Fruit fly (Drosophila melanogaster) whole organism, embryonic: ENCODE measurements around the gene Trl.
A peak's percentile ranks its signal among the peaks of the same experiment; 100 is the strongest.

Experiments
- Asciz ChIP-seq: fragments of 200-800 bp; sonication (Bioruptor generic); optimal IDR thresholded peaks from 2 replicates; lab custom pipeline; 2017; ENCODE audit warnings: missing biosample characterization, mild to moderate bottlenecking, missing genetic modification characterization, missing genetic modification reagents
- C15 ChIP-seq: fragments of 200-800 bp; sonication (Bioruptor generic); IDR thresholded peaks from 3 replicates; pipeline ENCODE4 v1.3.6; 2022; ENCODE audit warnings: missing biosample characterization, missing genetic modification characterization
- CG10274 ChIP-seq: fragments of 200-800 bp; sonication (Bioruptor generic); optimal IDR thresholded peaks from 3 replicates; lab custom pipeline; 2017; ENCODE audit warnings: missing biosample characterization, mild to moderate bottlenecking, missing genetic modification characterization
- CG11456 ChIP-seq: fragments of 200-800 bp; sonication (Bioruptor generic); IDR thresholded peaks from 3 replicates; pipeline ENCODE4 v1.3.6; 2022; ENCODE audit warnings: missing biosample characterization, missing genetic modification characterization
- CG12155 ChIP-seq: fragments of 200-800 bp; sonication (Bioruptor generic); optimal IDR thresholded peaks from 3 replicates; lab custom pipeline; 2016; ENCODE audit warnings: missing biosample characterization, missing genetic modification characterization
- CG12391 ChIP-seq: fragments of 200-800 bp; sonication (Bioruptor generic); optimal IDR thresholded peaks from 3 replicates; lab custom pipeline; 2018; ENCODE audit warnings: missing biosample characterization, mild to moderate bottlenecking, missing genetic modification characterization, moderate library complexity
- CG12769 ChIP-seq: fragments of 200-800 bp; sonication (Bioruptor generic); optimal IDR thresholded peaks from 2 replicates; lab custom pipeline; 2019; ENCODE audit warnings: missing biosample characterization, mild to moderate bottlenecking, missing genetic modification characterization, moderate library complexity
- CG13123 ChIP-seq: fragments of 200-800 bp; sonication (Bioruptor generic); optimal IDR thresholded peaks from 2 replicates; lab custom pipeline; 2016; ENCODE audit warnings: missing biosample characterization, missing genetic modification characterization
- CG13296 ChIP-seq: fragments of 200-800 bp; sonication (Bioruptor generic); optimal IDR thresholded peaks from 3 replicates; lab custom pipeline; 2018; ENCODE audit warnings: missing biosample characterization, mild to moderate bottlenecking, missing genetic modification characterization
- CG14014 ChIP-seq: fragments of 200-800 bp; sonication (Bioruptor generic); IDR thresholded peaks from 2 replicates; pipeline ENCODE4 v1.3.6; 2022; ENCODE audit warnings: missing biosample characterization, missing genetic modification characterization
- CG14441 ChIP-seq: fragments of 200-800 bp; sonication (Bioruptor generic); IDR thresholded peaks from 2 replicates; pipeline ENCODE4 v1.3.6; 2022; ENCODE audit warnings: missing biosample characterization, missing genetic modification characterization
- CG1603 ChIP-seq: fragments of 200-800 bp; sonication (Bioruptor generic); optimal IDR thresholded peaks from 2 replicates; lab custom pipeline; 2019; ENCODE audit warnings: missing biosample characterization, mild to moderate bottlenecking, missing genetic modification characterization, moderate library complexity
- CG16779 ChIP-seq: fragments of 200-800 bp; sonication (Bioruptor generic); IDR thresholded peaks from 2 replicates; pipeline ENCODE4 v1.3.6; 2022; ENCODE audit warnings: missing biosample characterization, missing genetic modification characterization
- CG17359 ChIP-seq: fragments of 200-800 bp; sonication (Bioruptor generic); optimal IDR thresholded peaks from 3 replicates; lab custom pipeline; 2018; ENCODE audit warnings: missing biosample characterization, mild to moderate bottlenecking, missing genetic modification characterization, moderate library complexity
- CG17361 ChIP-seq: fragments of 200-800 bp; sonication (Bioruptor generic); IDR thresholded peaks from 3 replicates; pipeline ENCODE4 v1.3.6; 2022; ENCODE audit warnings: missing biosample characterization, missing genetic modification characterization
- CG2875 ChIP-seq: fragments of 200-800 bp; sonication (Bioruptor generic); optimal IDR thresholded peaks from 2 replicates; lab custom pipeline; 2017; ENCODE audit warnings: missing biosample characterization, mild to moderate bottlenecking, missing genetic modification characterization, missing genetic modification reagents
- CG3726 ChIP-seq: fragments of 200-800 bp; sonication (Bioruptor generic); IDR thresholded peaks from 3 replicates; pipeline ENCODE4, ENCODE4 v1.3.6; 2022; ENCODE audit warnings: missing biosample characterization, missing genetic modification characterization
- CG7786 ChIP-seq: fragments of 200-800 bp; sonication (Bioruptor generic); optimal IDR thresholded peaks from 2 replicates; lab custom pipeline; 2016; ENCODE audit warnings: missing biosample characterization, missing genetic modification characterization
- CG7839 ChIP-seq: fragments of 200-800 bp; sonication (Bioruptor generic); optimal IDR thresholded peaks from 3 replicates; lab custom pipeline; 2018; ENCODE audit warnings: missing biosample characterization, mild to moderate bottlenecking, missing genetic modification characterization, moderate library complexity
- Dip3 ChIP-seq: fragments of 200-800 bp; sonication (Bioruptor generic); optimal IDR thresholded peaks from 3 replicates; lab custom pipeline; 2016; ENCODE audit warnings: missing biosample characterization, missing genetic modification characterization
- Dp ChIP-seq: fragments of 200-800 bp; sonication (Bioruptor generic); optimal IDR thresholded peaks from 2 replicates; lab custom pipeline; 2018; ENCODE audit warnings: missing biosample characterization, mild to moderate bottlenecking, missing genetic modification characterization, moderate library complexity
- Ets65A ChIP-seq: fragments of 200-800 bp; sonication (Bioruptor generic); peaks from one replicate; lab custom pipeline; 2016; ENCODE audit warnings: missing biosample characterization, missing genetic modification characterization
- Fer3 ChIP-seq: fragments of 200-800 bp; sonication (Bioruptor generic); optimal IDR thresholded peaks from 2 replicates; lab custom pipeline; 2018; ENCODE audit warnings: missing biosample characterization, mild to moderate bottlenecking, missing genetic modification characterization, moderate library complexity
- Mes4 ChIP-seq: fragments of 200-800 bp; sonication (Bioruptor generic); optimal IDR thresholded peaks from 2 replicates; lab custom pipeline; 2016; ENCODE audit warnings: missing biosample characterization, missing genetic modification characterization
- NFAT ChIP-seq: fragments of 200-800 bp; sonication (Bioruptor generic); IDR thresholded peaks from 2 replicates; pipeline ENCODE4 v1.3.6; 2022; ENCODE audit warnings: missing biosample characterization, missing genetic modification characterization
- Neu2 ChIP-seq: fragments of 200-800 bp; sonication (Bioruptor generic); optimal IDR thresholded peaks from 3 replicates; lab custom pipeline; 2016; ENCODE audit warnings: missing biosample characterization, missing genetic modification characterization, borderline replicate concordance
- Stat92E ChIP-seq, 3 experiments: fragments of >200 bp in 2 of 3; fragments of 200-800 bp in 1 of 3; sonication (Bioruptor generic) in 1 of 3; optimal IDR thresholded peaks; 2 replicates each; lab custom pipeline; 2017 to 2019; ENCODE audit warnings: missing biosample characterization in 3 of 3, missing genetic modification characterization in 3 of 3, mild to moderate bottlenecking in 1 of 3, moderate library complexity in 1 of 3
- ab ChIP-seq: fragments of 200-800 bp; sonication (Bioruptor generic); optimal IDR thresholded peaks from 2 replicates; lab custom pipeline; 2016; ENCODE audit warnings: missing biosample characterization, missing genetic modification characterization
- ap ChIP-seq: fragments of 200-800 bp; sonication (Bioruptor generic); IDR thresholded peaks from 2 replicates; pipeline ENCODE4 v1.3.6; 2022; ENCODE audit warnings: missing biosample characterization, missing genetic modification characterization
- ato ChIP-seq: fragments of 200-800 bp; sonication (Bioruptor generic); IDR thresholded peaks from 2 replicates; pipeline ENCODE4 v1.3.6; 2022; ENCODE audit warnings: missing biosample characterization, missing genetic modification characterization; ENCODE audit not compliant: partially characterized antibody
- bowl ChIP-seq: fragments of 200-800 bp; sonication (Bioruptor generic); IDR thresholded peaks from 2 replicates; pipeline ENCODE4 v1.3.6; 2022; ENCODE audit warnings: missing biosample characterization, missing genetic modification characterization
- chif ChIP-seq, 2 experiments: fragments of 200-800 bp; sonication (Bioruptor generic); optimal IDR thresholded peaks; 3 replicates each; lab custom pipeline; 2016; ENCODE audit warnings: missing biosample characterization in 2 of 2, missing genetic modification characterization in 2 of 2
- dan ChIP-seq: fragments of 200-800 bp; sonication (Bioruptor generic); IDR thresholded peaks from 2 replicates; pipeline ENCODE4 v1.3.6; 2022; ENCODE audit warnings: missing biosample characterization, missing genetic modification characterization
- eve ChIP-seq, 2 experiments: fragments of >200 bp; optimal IDR thresholded peaks; 2 replicates each; lab custom pipeline; 2017; ENCODE audit warnings: missing biosample characterization in 2 of 2, missing genetic modification characterization in 2 of 2
- fu2 ChIP-seq: fragments of 200-800 bp; sonication (Bioruptor generic); optimal IDR thresholded peaks from 2 replicates; lab custom pipeline; 2016; ENCODE audit warnings: missing biosample characterization, missing genetic modification characterization
- gfzf ChIP-seq: fragments of 200-800 bp; sonication (Bioruptor generic); optimal IDR thresholded peaks from 2 replicates; lab custom pipeline; 2016; ENCODE audit warnings: missing biosample characterization, mild to moderate bottlenecking, missing genetic modification characterization, moderate library complexity
- hth ChIP-seq: fragments of >200 bp; optimal IDR thresholded peaks from 2 replicates; lab custom pipeline; 2017; ENCODE audit warnings: inconsistent platforms
- ind ChIP-seq: fragments of 200-800 bp; sonication (Bioruptor generic); optimal IDR thresholded peaks from 3 replicates; lab custom pipeline; 2016; ENCODE audit warnings: missing biosample characterization, missing genetic modification characterization
- jigr1 ChIP-seq: fragments of 200-800 bp; sonication (Bioruptor generic); IDR thresholded peaks from 3 replicates; pipeline ENCODE4 v1.3.6; 2022; ENCODE audit warnings: missing biosample characterization, missing genetic modification characterization
- nerfin-2 ChIP-seq: fragments of 200-800 bp; sonication (Bioruptor generic); IDR thresholded peaks from 2 replicates; pipeline ENCODE4 v1.3.6; 2022; ENCODE audit warnings: missing biosample characterization, missing genetic modification characterization; ENCODE audit not compliant: partially characterized antibody
- org-1 ChIP-seq: fragments of 200-800 bp; sonication (Bioruptor generic); optimal IDR thresholded peaks from 2 replicates; lab custom pipeline; 2017; ENCODE audit warnings: missing biosample characterization, missing genetic modification characterization
- p53 ChIP-seq: fragments of 200-800 bp; sonication (Bioruptor generic); optimal IDR thresholded peaks from 2 replicates; lab custom pipeline; 2016; ENCODE audit warnings: missing biosample characterization, missing genetic modification characterization
- pfk ChIP-seq: fragments of 200-800 bp; sonication (Bioruptor generic); optimal IDR thresholded peaks from 2 replicates; lab custom pipeline; 2018; ENCODE audit warnings: missing biosample characterization, mild to moderate bottlenecking, missing genetic modification characterization, moderate library complexity
- pzg ChIP-seq: fragments of 200-800 bp; sonication (Bioruptor generic); optimal IDR thresholded peaks from 3 replicates; lab custom pipeline; 2018; ENCODE audit warnings: missing biosample characterization, mild to moderate bottlenecking, missing genetic modification characterization, moderate library complexity
- rib ChIP-seq: fragments of 200-800 bp; sonication (Bioruptor generic); IDR thresholded peaks from 2 replicates; pipeline ENCODE4 v1.3.6; 2022; ENCODE audit warnings: missing biosample characterization, missing genetic modification characterization
- ro ChIP-seq: fragments of 200-800 bp; sonication (Bioruptor generic); IDR thresholded peaks from 2 replicates; pipeline ENCODE4 v1.3.6; 2022; ENCODE audit warnings: missing biosample characterization, missing genetic modification characterization
- sc ChIP-seq, 3 experiments: fragments of >200 bp in 2 of 3; fragments of 200-800 bp in 1 of 3; sonication (Bioruptor generic) in 1 of 3; optimal IDR thresholded peaks; 2 replicates in 2 of 3; 3 replicates in 1 of 3; lab custom pipeline; 2017; ENCODE audit warnings: mild to moderate bottlenecking in 1 of 3, missing biosample characterization in 1 of 3, missing genetic modification characterization in 1 of 3, missing genetic modification reagents in 1 of 3
- sens-2 ChIP-seq: fragments of 200-800 bp; sonication (Bioruptor generic); IDR thresholded peaks from 2 replicates; pipeline ENCODE4 v1.3.6; 2022; ENCODE audit warnings: missing biosample characterization, missing genetic modification characterization
- sna ChIP-seq: fragments of 200-800 bp; sonication (Bioruptor generic); IDR thresholded peaks from 2 replicates; pipeline ENCODE4 v1.3.6; 2022; ENCODE audit warnings: missing biosample characterization, missing genetic modification characterization; ENCODE audit not compliant: partially characterized antibody
- tup ChIP-seq: fragments of 200-800 bp; sonication (Bioruptor generic); optimal IDR thresholded peaks from 2 replicates; lab custom pipeline; 2016; ENCODE audit warnings: missing biosample characterization, mild to moderate bottlenecking, missing genetic modification characterization, moderate library complexity
- zfh2 ChIP-seq: fragments of 200-800 bp; sonication (Bioruptor generic); optimal IDR thresholded peaks from 2 replicates; lab custom pipeline; 2016; ENCODE audit warnings: missing biosample characterization, missing genetic modification characterization

Gene Trl

dm6 chr3L:14706461-14706880, 54.4 kb downstream of the Trl start (continued):
- no peak for TF ChIP-seq hth (lab: Kevin White, UChicago)
- no peak for TF ChIP-seq tup (GFP tag; lab: Kevin White, UChicago)
- TF ChIP-seq CG13296 (GFP tag; lab: Kevin White, UChicago): peak; percentile 54
- TF ChIP-seq Ets65A (GFP tag; lab: Kevin White, UChicago): no peak
- peak; percentile 32 for TF ChIP-seq Fer3 (tag; lab: Kevin White, UChicago)
- TF ChIP-seq sna (GFP tag; lab: Robert Waterston, UW): peak; percentile 48
- no peak for TF ChIP-seq zfh2
- TF ChIP-seq CG12391: no peak
- no peak for TF ChIP-seq sc (optimal IDR thresholded peaks at IDR 0.05; lab: Kevin White, UChicago)
- TF ChIP-seq sc (GFP tag; optimal IDR thresholded peaks at IDR 0.05; lab: Kevin White, UChicago): no peak
- no peak for TF ChIP-seq NFAT (GFP tag; lab: Robert Waterston, UW)
- TF ChIP-seq ab (GFP tag; lab: Kevin White, UChicago): no peak
- TF ChIP-seq eve (GFP tag; optimal IDR thresholded peaks at IDR 0.05; lab: Kevin White, UChicago): no peak
- no peak for TF ChIP-seq Mes4 (GFP tag; lab: Kevin White, UChicago)
- TF ChIP-seq fu2: no peak
- TF ChIP-seq CG17359 (tag; lab: Kevin White, UChicago): no peak
- no peak for TF ChIP-seq pzg (GFP tag; lab: Kevin White, UChicago)
- no peak for TF ChIP-seq CG12155 (GFP tag; lab: Kevin White, UChicago)
- no peak for TF ChIP-seq org-1 (GFP tag; lab: Kevin White, UChicago)
- no peak for TF ChIP-seq ind (GFP tag; lab: Kevin White, UChicago)
- TF ChIP-seq ap (GFP tag; lab: Robert Waterston, UW): no peak
- TF ChIP-seq p53 (GFP tag; lab: Kevin White, UChicago): no peak
- TF ChIP-seq CG10274 (GFP tag; lab: Kevin White, UChicago): no peak
- no peak for TF ChIP-seq dan (GFP tag; lab: Robert Waterston, UW)
- no peak for TF ChIP-seq CG14014 (GFP tag; lab: Robert Waterston, UW)
- peak; percentile 65; the same call in 1 of the 2 replicates for TF ChIP-seq ato (GFP tag; lab: Robert Waterston, UW)
- no peak for TF ChIP-seq pfk
- no peak for TF ChIP-seq gfzf (GFP tag; lab: Kevin White, UChicago)
- TF ChIP-seq CG13123 (GFP tag; lab: Kevin White, UChicago): no peak
- no peak for TF ChIP-seq Dp (GFP tag; lab: Kevin White, UChicago)
- no peak for TF ChIP-seq ro (GFP tag; lab: Robert Waterston, UW)
- TF ChIP-seq bowl (GFP tag; lab: Robert Waterston, UW): no peak
- no peak for TF ChIP-seq CG7786 (GFP tag; lab: Kevin White, UChicago)
- peak; percentile 69 for TF ChIP-seq CG12769 (tag; lab: Kevin White, UChicago)
- TF ChIP-seq CG16779 (GFP tag; lab: Robert Waterston, UW): peak; percentile 58; the same call in 1 of the 2 replicates
- no peak for TF ChIP-seq jigr1
- no peak for TF ChIP-seq Asciz (GFP tag; lab: Kevin White, UChicago)
- no peak for TF ChIP-seq Dip3 (GFP tag; lab: Kevin White, UChicago)
- no peak for TF ChIP-seq chif (GFP tag; optimal IDR thresholded peaks at IDR 0.05; lab: Kevin White, UChicago)
- TF ChIP-seq C15 (GFP tag; lab: Robert Waterston, UW): no peak
- no peak for TF ChIP-seq sens-2 (GFP tag; lab: Robert Waterston, UW)
- TF ChIP-seq rib (GFP tag; lab: Robert Waterston, UW): peak; percentile 34; the same call in 1 of the 2 replicates
- TF ChIP-seq CG11456 (GFP tag; lab: Robert Waterston, UW): no peak
- no peak for TF ChIP-seq Stat92E (GFP tag; optimal IDR thresholded peaks at IDR 0.05; lab: Kevin White, UChicago)
- no peak for TF ChIP-seq CG3726 (GFP tag; lab: Robert Waterston, UW)
- no peak for TF ChIP-seq CG1603 (tag; lab: Kevin White, UChicago)
- no peak for TF ChIP-seq nerfin-2
- no peak for TF ChIP-seq CG17361 (GFP tag; lab: Robert Waterston, UW)
- TF ChIP-seq CG7839: no peak
- TF ChIP-seq Neu2 (GFP tag; lab: Kevin White, UChicago): no peak
- no peak for TF ChIP-seq CG14441 (GFP tag; lab: Robert Waterston, UW)
- no peak for TF ChIP-seq CG2875 (GFP tag; lab: Kevin White, UChicago)
